Fruit fly (Drosophila melanogaster) whole organism, adult: ENCODE measurements around the gene CG14362.

Experiments used
- CG11617 ChIP-seq: fragments of 200-800 bp; sonication (Bioruptor generic); optimal IDR thresholded peaks from 2 replicates; lab custom pipeline; 2017; ENCODE audit warnings: mild to moderate bottlenecking, missing biosample characterization, missing genetic modification reagents, missing genetic modification characterization
- CG1620 ChIP-seq: fragments of 200-800 bp; sonication (Bioruptor generic); optimal IDR thresholded peaks from 2 replicates; lab custom pipeline; 2016; ENCODE audit warnings: missing biosample characterization, missing genetic modification characterization
- CG33017 ChIP-seq: fragments of 200-800 bp; sonication (Bioruptor generic); optimal IDR thresholded peaks from 2 replicates; lab custom pipeline; 2018; ENCODE audit warnings: missing biosample characterization, mild to moderate bottlenecking, missing genetic modification characterization, moderate library complexity
- CG7045 ChIP-seq: fragments of 200-800 bp; sonication (Bioruptor generic); optimal IDR thresholded peaks from 2 replicates; lab custom pipeline; 2017; ENCODE audit warnings: missing biosample characterization, mild to moderate bottlenecking, missing genetic modification characterization
- Clk ChIP-seq: fragments of 200-800 bp; sonication (Bioruptor generic); optimal IDR thresholded peaks from 2 replicates; lab custom pipeline; 2017; ENCODE audit warnings: missing biosample characterization, missing genetic modification characterization
- Crg-1 ChIP-seq: fragments of 200-800 bp; sonication (Bioruptor generic); optimal IDR thresholded peaks from 2 replicates; lab custom pipeline; 2016; ENCODE audit warnings: missing biosample characterization, missing genetic modification characterization
- Hr96 ChIP-seq: fragments of 200-800 bp; sonication (Bioruptor generic); optimal IDR thresholded peaks from 2 replicates; lab custom pipeline; 2016; ENCODE audit warnings: missing biosample characterization, missing genetic modification characterization
- kay ChIP-seq: fragments of 200-800 bp; sonication (Bioruptor generic); peaks from one replicate; lab custom pipeline; 2016; ENCODE audit warnings: missing biosample characterization, missing genetic modification characterization, borderline replicate concordance

DNA sequence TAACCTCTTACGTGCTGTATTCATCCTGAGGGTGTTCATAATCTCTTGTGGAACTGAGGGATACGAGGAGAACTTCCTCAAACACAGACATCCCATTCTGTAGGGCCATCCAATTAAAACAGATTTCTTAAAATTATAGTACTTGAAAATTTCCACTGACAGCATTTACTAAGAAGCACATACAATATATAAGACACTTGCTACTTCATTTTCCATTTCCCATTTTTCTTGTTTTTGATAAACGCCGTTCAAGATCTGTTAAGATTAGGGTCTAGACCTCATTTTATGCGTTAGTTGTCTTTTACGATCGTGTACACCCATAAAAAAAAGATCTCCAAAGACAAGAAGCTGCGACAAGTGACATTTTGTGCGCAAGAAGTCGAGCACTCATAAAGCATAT is at the start of gene CG14362:
- no peak for TF ChIP-seq CG1620 (GFP tag; lab: Kevin White, UChicago)
- no peak for TF ChIP-seq CG11617 (GFP tag; lab: Kevin White, UChicago)
- TF ChIP-seq CG33017: no peak
- no peak for TF ChIP-seq CG7045 (GFP tag; lab: Kevin White, UChicago)
- TF ChIP-seq Clk (GFP tag; lab: Kevin White, UChicago): no peak
- no peak for TF ChIP-seq Crg-1 (GFP tag; lab: Kevin White, UChicago)
- TF ChIP-seq Hr96 (GFP tag; lab: Kevin White, UChicago): no peak
- TF ChIP-seq kay: no peak
